Fruit fly (Drosophila melanogaster) whole organism, wandering third instar larva: ENCODE results near the gene CG9021.

Experiments
- Abd-B ChIP-seq: fragments of >200 bp; optimal IDR thresholded peaks from 2 replicates; lab custom pipeline; 2017; ENCODE audit warnings: missing biosample characterization, missing genetic modification characterization
- CG32264 ChIP-seq: fragments of 200-800 bp; sonication (Bioruptor generic); optimal IDR thresholded peaks from 2 replicates; lab custom pipeline; 2016; ENCODE audit warnings: missing biosample characterization, missing genetic modification characterization
- CG9705 ChIP-seq: fragments of 200-800 bp; sonication (Bioruptor generic); optimal IDR thresholded peaks from 2 replicates; lab custom pipeline; 2018; ENCODE audit warnings: missing biosample characterization, mild to moderate bottlenecking, missing genetic modification characterization
- CrebA ChIP-seq: fragments of 200-800 bp; sonication (Bioruptor generic); optimal IDR thresholded peaks from 2 replicates; lab custom pipeline; 2016; ENCODE audit warnings: missing biosample characterization, mild to moderate bottlenecking, missing genetic modification characterization, borderline replicate concordance
- Dfd ChIP-seq: fragments of >200 bp; optimal IDR thresholded peaks from 2 replicates; lab custom pipeline; 2017; ENCODE audit warnings: missing biosample characterization, missing genetic modification characterization
- Dif ChIP-seq: fragments of 200-275, 200-300 bp; sonication (Bioruptor generic); optimal IDR thresholded peaks from 2 replicates; lab custom pipeline; 2018; ENCODE audit warnings: missing biosample characterization, missing genetic modification characterization; ENCODE audit not compliant: partially characterized antibody
- GATAd ChIP-seq: sonication (Bioruptor generic); optimal IDR thresholded peaks from 2 replicates; lab custom pipeline; 2016; ENCODE audit warnings: missing biosample characterization, missing genetic modification characterization
- HLH106 ChIP-seq: fragments of 200-800 bp; optimal IDR thresholded peaks from 3 replicates; lab custom pipeline; 2019; ENCODE audit warnings: missing biosample characterization, mild to moderate bottlenecking, missing genetic modification characterization, moderate library complexity
- Hnf4 ChIP-seq: fragments of 200-800 bp; sonication (Bioruptor generic); optimal IDR thresholded peaks from 2 replicates; lab custom pipeline; 2016; ENCODE audit warnings: missing biosample characterization, mild to moderate bottlenecking, missing genetic modification characterization
- Hr78 ChIP-seq: fragments of >200 bp; optimal IDR thresholded peaks from 2 replicates; lab custom pipeline; 2017; ENCODE audit warnings: missing biosample characterization, missing genetic modification characterization
- Hr83 ChIP-seq: fragments of 200-300 bp; sonication (Bioruptor generic); optimal IDR thresholded peaks from 2 replicates; lab custom pipeline; 2016; ENCODE audit warnings: missing biosample characterization, mild to moderate bottlenecking, missing genetic modification characterization, moderate library complexity; ENCODE audit not compliant: poor library complexity, severe bottlenecking
- Jra ChIP-seq: sonication (Bioruptor generic); optimal IDR thresholded peaks from 2 replicates; lab custom pipeline; 2016; ENCODE audit warnings: missing biosample characterization, missing genetic modification characterization
- Mio ChIP-seq: sonication (Bioruptor generic); optimal IDR thresholded peaks from 2 replicates; lab custom pipeline; 2016; ENCODE audit warnings: missing biosample characterization, missing genetic modification characterization
- N ChIP-seq: fragments of >200 bp; optimal IDR thresholded peaks from 2 replicates; lab custom pipeline; 2018; ENCODE audit warnings: missing biosample characterization, missing external identifiers, missing genetic modification characterization
- OdsH ChIP-seq: fragments of 200-800 bp; sonication (Bioruptor generic); optimal IDR thresholded peaks from 2 replicates; lab custom pipeline; 2016; ENCODE audit warnings: missing biosample characterization, mild to moderate bottlenecking, missing genetic modification characterization
- Rel ChIP-seq, 2 experiments: fragments of 200-800 bp; sonication (Bioruptor generic) in 1 of 2; optimal IDR thresholded peaks; 2 replicates in 1 of 2; 3 replicates in 1 of 2; lab custom pipeline; 2016 to 2019; ENCODE audit warnings: mild to moderate bottlenecking in 2 of 2, missing biosample characterization in 2 of 2, missing genetic modification characterization in 2 of 2, moderate library complexity in 1 of 2
- Sp1 ChIP-seq: fragments of 200-800 bp; sonication (Bioruptor generic); optimal IDR thresholded peaks from 3 replicates; lab custom pipeline; 2019; ENCODE audit warnings: missing biosample characterization, mild to moderate bottlenecking, missing genetic modification characterization, moderate library complexity
- Vsx2 ChIP-seq: fragments of 200-300, 225-300 bp; sonication (Bioruptor generic); optimal IDR thresholded peaks from 2 replicates; lab custom pipeline; 2018; ENCODE audit warnings: missing biosample characterization, missing genetic modification characterization; ENCODE audit not compliant: partially characterized antibody
- br ChIP-seq: fragments of 200-800 bp; sonication (Bioruptor generic); optimal IDR thresholded peaks from 2 replicates; lab custom pipeline; 2016; ENCODE audit warnings: missing biosample characterization, missing genetic modification characterization
- brk ChIP-seq: fragments of 200-800 bp; sonication (Bioruptor generic); optimal IDR thresholded peaks from 2 replicates; lab custom pipeline; 2016; ENCODE audit warnings: missing biosample characterization, mild to moderate bottlenecking, missing genetic modification characterization
- dl ChIP-seq, 2 experiments: fragments of 175-275, 200-275 bp in 1 of 2; fragments of 200-275 bp in 1 of 2; sonication (Bioruptor generic); optimal IDR thresholded peaks; lab custom pipeline; 2018; ENCODE audit warnings: mild to moderate bottlenecking in 2 of 2, missing biosample characterization in 2 of 2, missing genetic modification characterization in 2 of 2, moderate library complexity in 2 of 2; ENCODE audit not compliant: partially characterized antibody in 2 of 2, insufficient read depth in 1 of 2
- dmrt93B ChIP-seq: fragments of 200-800 bp; sonication (Bioruptor generic); optimal IDR thresholded peaks from 2 replicates; lab custom pipeline; 2018; ENCODE audit warnings: missing biosample characterization, mild to moderate bottlenecking, missing genetic modification characterization
- dsf ChIP-seq: sonication (Bioruptor generic); optimal IDR thresholded peaks from 2 replicates; lab custom pipeline; 2016; ENCODE audit warnings: missing biosample characterization, missing genetic modification characterization, borderline replicate concordance
- ey ChIP-seq: fragments of 200-800 bp; sonication (Bioruptor generic); optimal IDR thresholded peaks from 2 replicates; lab custom pipeline; 2016; ENCODE audit warnings: missing biosample characterization, missing genetic modification characterization
- foxo ChIP-seq, 2 experiments: fragments of 200-800 bp; sonication (Bioruptor generic); optimal IDR thresholded peaks; 2 replicates in 1 of 2; 3 replicates in 1 of 2; lab custom pipeline; 2016 to 2017; ENCODE audit warnings: missing biosample characterization in 2 of 2, missing genetic modification characterization in 2 of 2
- h ChIP-seq: fragments of 200-800 bp; sonication (Bioruptor generic); optimal IDR thresholded peaks from 3 replicates; lab custom pipeline; 2016; ENCODE audit warnings: missing biosample characterization, mild to moderate bottlenecking, missing genetic modification characterization
- lola ChIP-seq: fragments of >200 bp; optimal IDR thresholded peaks from 2 replicates; lab custom pipeline; 2017; ENCODE audit warnings: missing biosample characterization, missing genetic modification characterization
- pan ChIP-seq: fragments of >200 bp; optimal IDR thresholded peaks from 2 replicates; lab custom pipeline; 2017
- psq ChIP-seq: fragments of 200-800 bp; sonication (Bioruptor generic); optimal IDR thresholded peaks from 3 replicates; lab custom pipeline; 2017; ENCODE audit warnings: missing biosample characterization, mild to moderate bottlenecking, missing genetic modification characterization, moderate library complexity
- rgr ChIP-seq: fragments of 200-800 bp; sonication (Bioruptor generic); optimal IDR thresholded peaks from 3 replicates; lab custom pipeline; 2016; ENCODE audit warnings: missing biosample characterization, mild to moderate bottlenecking, missing genetic modification characterization
- sv ChIP-seq: fragments of 200-800 bp; sonication (Bioruptor generic); optimal IDR thresholded peaks from 3 replicates; lab custom pipeline; 2016; ENCODE audit warnings: missing biosample characterization, missing genetic modification characterization
- woc ChIP-seq: sonication (Bioruptor generic); optimal IDR thresholded peaks from 2 replicates; lab custom pipeline; 2016; ENCODE audit warnings: missing biosample characterization, mild to moderate bottlenecking, missing genetic modification characterization

Gene CG9021

dm6 chr2L:5946728-5947127, 42.2 kb upstream of the CG9021 start:
- TF ChIP-seq brk (GFP tag; lab: Kevin White, UChicago) (no peak), Abd-B (no peak), sv (GFP tag; lab: Kevin White, UChicago) (no peak), OdsH (GFP tag; lab: Kevin White, UChicago) (no peak), CG9705 (GFP tag; lab: Kevin White, UChicago) (no peak), ey (GFP tag; lab: Kevin White, UChicago) (no peak), Hnf4 (GFP tag; lab: Kevin White, UChicago) (no peak), CrebA (GFP tag; lab: Kevin White, UChicago) (no peak), rgr (GFP tag; lab: Kevin White, UChicago) (no peak), Hr78 (GFP tag; lab: Kevin White, UChicago) (no peak), Rel (GFP tag; optimal IDR thresholded peaks at IDR 0.05; lab: Kevin White, UChicago) (no peak), Rel (tag; optimal IDR thresholded peaks at IDR 0.05; lab: Kevin White, UChicago) (no peak), HLH106 (tag; lab: Kevin White, UChicago) (no peak), Jra (GFP tag; lab: Kevin White, UChicago) (no peak), pan (lab: Kevin White, UChicago) (no peak), N (no peak), h (GFP tag; lab: Kevin White, UChicago) (no peak), GATAd (no peak), br (no peak), woc (no peak)

dm6 chr2L:5945651-5946547, 41.4 kb upstream of the CG9021 start:
- TF ChIP-seq psq (no peak), CG32264 (GFP tag; lab: Kevin White, UChicago) (no peak), HLH106 (tag; lab: Kevin White, UChicago) (no peak), Hr83 (GFP tag; lab: Kevin White, UChicago) (no peak), rgr (GFP tag; lab: Kevin White, UChicago) (no peak), dsf (GFP tag; lab: Kevin White, UChicago) (no peak), CG9705 (GFP tag; lab: Kevin White, UChicago) (no peak), Sp1 (no peak), Dfd (GFP tag; lab: Kevin White, UChicago) (no peak)

- no peak for TF ChIP-seq Hr78 (GFP tag; lab: Kevin White, UChicago)
- TF ChIP-seq OdsH (GFP tag; lab: Kevin White, UChicago) = no peak
- no peak for TF ChIP-seq dmrt93B
- no peak for TF ChIP-seq GATAd
- no peak for TF ChIP-seq HLH106 (tag; lab: Kevin White, UChicago)
- TF ChIP-seq foxo (GFP tag; optimal IDR thresholded peaks at IDR 0.05; lab: Kevin White, UChicago) = no peak
- peak; percentile 42 for TF ChIP-seq Vsx2 (GFP tag; lab: Kevin White, UChicago)
- no peak for TF ChIP-seq Abd-B
- peak; percentile 75 for TF ChIP-seq Dif
- TF ChIP-seq woc = no peak
- TF ChIP-seq brk (GFP tag; lab: Kevin White, UChicago) = no peak
- TF ChIP-seq Rel (GFP tag; optimal IDR thresholded peaks at IDR 0.05; lab: Kevin White, UChicago) = no peak
- TF ChIP-seq Rel (tag; optimal IDR thresholded peaks at IDR 0.05; lab: Kevin White, UChicago) = peak; percentile 80
- peak; percentile 72 for TF ChIP-seq h (GFP tag; lab: Kevin White, UChicago)
- TF ChIP-seq Hr83 (GFP tag; lab: Kevin White, UChicago) = peak; percentile 30
- peak; percentile 73 to 84 for TF ChIP-seq dl (GFP tag; optimal IDR thresholded peaks at IDR 0.05; lab: Kevin White, UChicago; ENCODE audit: insufficient read depth in 1 of 2, partially characterized antibody in 2 of 2)
- no peak for TF ChIP-seq Mio (GFP tag; lab: Kevin White, UChicago)
- no peak for TF ChIP-seq lola
These were observed 40.1 kb upstream of the CG9021 start for dm6 chr2L:5944305-5945282.
